Fruit fly (Drosophila melanogaster): ENCODE results near the gene CG3168.

The CG3168 gene

dm6 chrX:6770924-6771323 is 31.1 kb upstream of the CG3168 start, which contains the start of gene Coq7 (continued):
- TF ChIP-seq HmgD (GFP tag; optimal IDR thresholded peaks at IDR 0.05) (no peak), Bteb2 (GFP tag; optimal IDR thresholded peaks at IDR 0.05) (peak; percentile 20), CG11696 (GFP tag; IDR thresholded peaks at IDR 0.05) (peak; percentile 60), NfI (GFP tag; optimal IDR thresholded peaks at IDR 0.05) (peak; percentile 84), Ets97D (GFP tag; optimal IDR thresholded peaks at IDR 0.05) (peak; percentile 61), CG14050 (GFP tag; IDR thresholded peaks at IDR 0.05) (peak; percentile 90), sens-2 (GFP tag; IDR thresholded peaks at IDR 0.05) (peak; percentile 83), CG4820 (GFP tag; optimal IDR thresholded peaks at IDR 0.05) (peak; percentile 87), Dip2 (GFP tag; IDR thresholded peaks at IDR 0.05) (no peak), Mad (GFP tag; optimal IDR thresholded peaks at IDR 0.05) (peak; percentile 76), Trl (optimal IDR thresholded peaks at IDR 0.05) (no peak), Trl (GFP tag; optimal IDR thresholded peaks at IDR 0.05) (peak; percentile 62), CG30403 (GFP tag; optimal IDR thresholded peaks at IDR 0.05) (peak; percentile 93), lola (GFP tag; optimal IDR thresholded peaks at IDR 0.05) (peak in 1 of 3 experiments; percentile 86), shn (GFP tag; optimal IDR thresholded peaks at IDR 0.05) (peak; percentile 14), vnd (GFP tag; IDR thresholded peaks at IDR 0.05; ENCODE audit: partially characterized antibody) (peak; percentile 99), ac (GFP tag; optimal IDR thresholded peaks at IDR 0.05) (peak; percentile 23), h (optimal IDR thresholded peaks at IDR 0.05) (no peak), Oli (tag; optimal IDR thresholded peaks at IDR 0.05) (peak; percentile 77), sug (tag; optimal IDR thresholded peaks at IDR 0.05) (no peak), lov (optimal IDR thresholded peaks at IDR 0.05) (no peak), lov (GFP tag; IDR thresholded peaks at IDR 0.05) (peak; percentile 89), CG13123 (GFP tag; optimal IDR thresholded peaks at IDR 0.05) (peak; percentile 85), unpg (GFP tag; optimal IDR thresholded peaks at IDR 0.05) (no peak), nerfin-1 (tag; optimal IDR thresholded peaks at IDR 0.05) (no peak), CG2129 (GFP tag; IDR thresholded peaks at IDR 0.05; ENCODE audit: partially characterized antibody) (peak; percentile 97), CG15601 (tag; optimal IDR thresholded peaks at IDR 0.05) (no peak), inv (GFP tag; IDR thresholded peaks at IDR 0.05; ENCODE audit: partially characterized antibody) (peak; percentile 98), CG1792 (GFP tag; optimal IDR thresholded peaks at IDR 0.05) (no peak), z (GFP tag; IDR thresholded peaks at IDR 0.05) (0 out of 3 replicates have a peak, but pooled peaks have one; percentile 10), tin (GFP tag; optimal IDR thresholded peaks at IDR 0.05) (peak; percentile 88), CG3163 (GFP tag; optimal IDR thresholded peaks at IDR 0.05) (no peak), CG34422 (GFP tag; IDR thresholded peaks at IDR 0.05) (peak; percentile 95), row (GFP tag; IDR thresholded peaks at IDR 0.05) (peak; percentile 97), CG6654 (GFP tag; optimal IDR thresholded peaks at IDR 0.05) (peak; percentile 33), slbo (GFP tag; IDR thresholded peaks at IDR 0.05) (peak; percentile 96), gfzf (GFP tag; optimal IDR thresholded peaks at IDR 0.05) (no peak), fd96Cb (tag; optimal IDR thresholded peaks at IDR 0.05) (peak; percentile 81), sqz (GFP tag; optimal IDR thresholded peaks at IDR 0.05) (no peak), CG17829 (tag; optimal IDR thresholded peaks at IDR 0.05) (peak; percentile 88), zf30C (GFP tag; optimal IDR thresholded peaks at IDR 0.05) (no peak), CG10431 (GFP tag; optimal IDR thresholded peaks at IDR 0.05) (no peak), Myb (GFP tag; optimal IDR thresholded peaks at IDR 0.05) (peak; percentile 17), CG1647 (GFP tag; optimal IDR thresholded peaks at IDR 0.05) (peak; percentile 53), CoRest (tag; optimal IDR thresholded peaks at IDR 0.05) (peak; percentile 89), Fer3 (tag; optimal IDR thresholded peaks at IDR 0.05) (peak; percentile 83), CG4360 (GFP tag; IDR thresholded peaks at IDR 0.05) (peak; percentile 38; the same call in 1 of the 2 replicates), CG33213 (GFP tag; optimal IDR thresholded peaks at IDR 0.05) (no peak), CG2875 (GFP tag; optimal IDR thresholded peaks at IDR 0.05) (peak; percentile 63), schlank (tag; optimal IDR thresholded peaks at IDR 0.05) (peak; percentile 58), CG1529 (GFP tag; optimal IDR thresholded peaks at IDR 0.05) (peak; percentile 66), CG7839 (tag; optimal IDR thresholded peaks at IDR 0.05) (no peak)

Data from whole organism, embryonic.